Worm (Caenorhabditis elegans) whole organism, L1 larva: ENCODE results near the gene C33H5.1.

ENCODE experiments used
- C04F5.9 ChIP-seq: sonication (generic microtip); optimal IDR thresholded peaks from 2 replicates; lab custom pipeline; 2016; ENCODE audit warnings: missing genetic modification characterization, missing compliant biosample characterization
- C16A3.4 ChIP-seq: fragments of 150-350 bp; optimal IDR thresholded peaks from 2 replicates; lab custom pipeline; 2014; ENCODE audit warnings: missing biosample characterization, missing genetic modification characterization
- C34B4.2 ChIP-seq: sonication (generic microtip); optimal IDR thresholded peaks from 2 replicates; lab custom pipeline; 2017; ENCODE audit warnings: mild to moderate bottlenecking, missing genetic modification characterization, missing compliant biosample characterization
- Y116A8C.19 ChIP-seq: sonication (generic microtip); optimal IDR thresholded peaks from 2 replicates; lab custom pipeline; 2016; ENCODE audit warnings: missing compliant biosample characterization, missing genetic modification characterization, borderline replicate concordance
- aha-1 ChIP-seq: fragments of 150-350 bp; optimal IDR thresholded peaks from 2 replicates; lab custom pipeline; 2014; ENCODE audit warnings: missing biosample characterization, missing genetic modification characterization
- alr-1 ChIP-seq: fragments of 200-800 bp; sonication (Bioruptor generic); optimal IDR thresholded peaks from 2 replicates; lab custom pipeline; 2018; ENCODE audit warnings: borderline replicate concordance, mild to moderate bottlenecking, missing genetic modification characterization, missing compliant biosample characterization
- aly-2 ChIP-seq: fragments of 150-350 bp; optimal IDR thresholded peaks from 2 replicates; lab custom pipeline; 2014; ENCODE audit warnings: missing biosample characterization, missing genetic modification characterization
- ama-1 ChIP-seq: fragments of 150-350 bp; optimal IDR thresholded peaks from 2 replicates; lab custom pipeline; 2014
- blmp-1 ChIP-seq: fragments of 150-350 bp; optimal IDR thresholded peaks from 2 replicates; lab custom pipeline; 2014; ENCODE audit warnings: missing biosample characterization, missing genetic modification characterization
- ceh-63 ChIP-seq: fragments of 200-800 bp; sonication (Bioruptor generic); optimal IDR thresholded peaks from 2 replicates; lab custom pipeline; 2018; ENCODE audit warnings: mild to moderate bottlenecking, missing genetic modification characterization, missing compliant biosample characterization
- ceh-8 ChIP-seq: fragments of 200-800 bp; sonication (Bioruptor generic); optimal IDR thresholded peaks from 2 replicates; lab custom pipeline; 2018; ENCODE audit warnings: mild to moderate bottlenecking, missing genetic modification characterization, moderate library complexity, missing compliant biosample characterization
- ceh-82 ChIP-seq, 3 experiments: fragments of 150-350 bp in 1 of 3; sonication (generic microtip) in 2 of 3; optimal IDR thresholded peaks; 2 replicates each; lab custom pipeline; 2014 to 2017; ENCODE audit warnings: missing biosample characterization in 3 of 3, missing genetic modification characterization in 3 of 3
- ces-1 ChIP-seq: fragments of 150-350 bp; optimal IDR thresholded peaks from 2 replicates; lab custom pipeline; 2014; ENCODE audit warnings: missing biosample characterization, missing genetic modification reagents, missing genetic modification characterization
- dpl-1 ChIP-seq, 3 experiments: fragments of 150-350 bp in 2 of 3; sonication (generic microtip) in 1 of 3; optimal IDR thresholded peaks; 2 replicates each; lab custom pipeline; 2014 to 2017; ENCODE audit warnings: missing biosample characterization in 3 of 3, missing genetic modification characterization in 3 of 3, missing genetic modification reagents in 3 of 3
- dsc-1 ChIP-seq: sonication (generic microtip); optimal IDR thresholded peaks from 2 replicates; lab custom pipeline; 2016; ENCODE audit warnings: mild to moderate bottlenecking, missing genetic modification characterization, missing compliant biosample characterization
- efl-1 ChIP-seq, 4 experiments: fragments of 150-350 bp; optimal IDR thresholded peaks in 3 of 4; peaks in 1 of 4; 1 replicate in 1 of 4; 2 replicates in 3 of 4; lab custom pipeline; 2014; ENCODE audit warnings: missing biosample characterization in 2 of 4, missing genetic modification characterization in 2 of 4, missing genetic modification reagents in 2 of 4
- egl-13 ChIP-seq: sonication (generic microtip); optimal IDR thresholded peaks from 2 replicates; lab custom pipeline; 2016; ENCODE audit warnings: missing genotype, missing genetic modification reagents, missing genetic modification characterization, missing compliant biosample characterization
- egl-27 ChIP-seq, 2 experiments: fragments of 150-350 bp in 1 of 2; sonication (generic microtip); optimal IDR thresholded peaks; 3 replicates each; lab custom pipeline; 2017 to 2018; ENCODE audit warnings: missing biosample characterization in 2 of 2, missing genetic modification characterization in 2 of 2, missing genetic modification reagents in 2 of 2
- elt-2 ChIP-seq: sonication (generic microtip); optimal IDR thresholded peaks from 2 replicates; lab custom pipeline; 2016; ENCODE audit warnings: missing genetic modification characterization, mild to moderate bottlenecking, inconsistent platforms, missing compliant biosample characterization, missing genetic modification reagents
- fkh-10 ChIP-seq: sonication (generic microtip); optimal IDR thresholded peaks from 2 replicates; lab custom pipeline; 2017; ENCODE audit warnings: missing biosample characterization, missing genetic modification reagents, missing genetic modification characterization
- fos-1 ChIP-seq: fragments of 150-350 bp; optimal IDR thresholded peaks from 2 replicates; lab custom pipeline; 2014; ENCODE audit warnings: missing biosample characterization, missing genetic modification characterization
- grh-1 ChIP-seq: fragments of 200-800 bp; sonication (Bioruptor generic); IDR thresholded peaks from 2 replicates; pipeline ENCODE4 v1.3.6; 2022; ENCODE audit warnings: missing genetic modification reagents, missing genetic modification characterization, missing compliant biosample characterization
- hpl-2 ChIP-seq: fragments of 150-350 bp; optimal IDR thresholded peaks from 2 replicates; lab custom pipeline; 2014; ENCODE audit warnings: missing biosample characterization, missing genetic modification reagents, missing genetic modification characterization
- irx-1 ChIP-seq: sonication (generic microtip); optimal IDR thresholded peaks from 2 replicates; lab custom pipeline; 2016; ENCODE audit warnings: missing genetic modification characterization, missing compliant biosample characterization
- lin-35 ChIP-seq, 2 experiments: fragments of 150-350 bp; optimal IDR thresholded peaks; 2 replicates each; lab custom pipeline; 2014; ENCODE audit warnings: missing biosample characterization in 2 of 2, missing genetic modification characterization in 2 of 2, missing genetic modification reagents in 2 of 2
- lsy-2 ChIP-seq, 2 experiments: fragments of 150-350 bp; optimal IDR thresholded peaks; 2 replicates each; lab custom pipeline; 2014; ENCODE audit warnings: missing biosample characterization in 2 of 2, missing genetic modification characterization in 2 of 2
- mdl-1 ChIP-seq, 2 experiments: fragments of 150-350 bp; optimal IDR thresholded peaks; 2 replicates each; lab custom pipeline; 2014 to 2017; ENCODE audit warnings: missing biosample characterization in 2 of 2, missing genetic modification characterization in 2 of 2, inconsistent platforms in 1 of 2
- nhr-11 ChIP-seq: fragments of 150-350 bp; optimal IDR thresholded peaks from 2 replicates; lab custom pipeline; 2014; ENCODE audit warnings: missing biosample characterization, missing genetic modification characterization
- nhr-19 ChIP-seq: fragments of 200-800 bp; sonication (Bioruptor generic); conservative IDR thresholded peaks from 2 replicates; pipeline ENCODE4 v1.3.6; 2022; ENCODE audit warnings: missing genetic modification characterization, missing compliant biosample characterization
- nhr-20 ChIP-seq: sonication (generic microtip); optimal IDR thresholded peaks from 2 replicates; lab custom pipeline; 2016; ENCODE audit warnings: mild to moderate bottlenecking, missing genetic modification characterization, missing compliant biosample characterization
- nhr-237 ChIP-seq: fragments of 150-350 bp; optimal IDR thresholded peaks from 2 replicates; lab custom pipeline; 2014; ENCODE audit warnings: missing biosample characterization, missing genetic modification characterization
- nhr-28 ChIP-seq: fragments of 150-350 bp; optimal IDR thresholded peaks from 2 replicates; lab custom pipeline; 2014; ENCODE audit warnings: missing biosample characterization, missing genetic modification characterization
- nhr-76 ChIP-seq: sonication (generic microtip); optimal IDR thresholded peaks from 2 replicates; lab custom pipeline; 2017; ENCODE audit warnings: missing biosample characterization, missing genetic modification characterization
- nhr-84 ChIP-seq: sonication (generic microtip); optimal IDR thresholded peaks from 2 replicates; lab custom pipeline; 2017; ENCODE audit warnings: missing biosample characterization, missing genetic modification characterization
- nhr-85 ChIP-seq: sonication (generic microtip); peaks from one replicate; lab custom pipeline; 2016; ENCODE audit warnings: missing genetic modification characterization, inconsistent platforms, missing compliant biosample characterization
- nhr-90 ChIP-seq: sonication (generic microtip); optimal IDR thresholded peaks from 2 replicates; lab custom pipeline; 2016; ENCODE audit warnings: mild to moderate bottlenecking, missing genetic modification characterization, missing compliant biosample characterization; ENCODE audit not compliant: poor library complexity
- pag-3 ChIP-seq: sonication (generic microtip); optimal IDR thresholded peaks from 2 replicates; lab custom pipeline; 2017; ENCODE audit warnings: missing genetic modification characterization, mild to moderate bottlenecking, missing compliant biosample characterization, antibody characterized with exemption, borderline replicate concordance; ENCODE audit not compliant: insufficient read depth
- pax-3 ChIP-seq: fragments of 200-800 bp; sonication (Bioruptor generic); optimal IDR thresholded peaks from 2 replicates; lab custom pipeline; 2018; ENCODE audit warnings: mild to moderate bottlenecking, missing genetic modification characterization, moderate library complexity, missing compliant biosample characterization
- pqm-1 ChIP-seq: sonication (generic microtip); optimal IDR thresholded peaks from 3 replicates; lab custom pipeline; 2017; ENCODE audit warnings: missing biosample characterization, missing genetic modification characterization
- rnt-1 ChIP-seq: sonication (generic microtip); optimal IDR thresholded peaks from 2 replicates; lab custom pipeline; 2016; ENCODE audit warnings: mild to moderate bottlenecking, missing genetic modification characterization, moderate library complexity, missing compliant biosample characterization
- snu-23 ChIP-seq: sonication (generic microtip); optimal IDR thresholded peaks from 2 replicates; lab custom pipeline; 2016; ENCODE audit warnings: missing genetic modification characterization, missing compliant biosample characterization
- sptf-1 ChIP-seq: fragments of 150-350 bp; optimal IDR thresholded peaks from 2 replicates; lab custom pipeline; 2014; ENCODE audit warnings: missing biosample characterization, missing genetic modification characterization
- sup-37 ChIP-seq: fragments of 200-800 bp; sonication (Bioruptor generic); optimal IDR thresholded peaks from 2 replicates; lab custom pipeline; 2018; ENCODE audit warnings: mild to moderate bottlenecking, missing genetic modification characterization, missing compliant biosample characterization
- tlp-1 ChIP-seq: fragments of 150-350 bp; optimal IDR thresholded peaks from 2 replicates; lab custom pipeline; 2014; ENCODE audit warnings: missing biosample characterization, missing genetic modification characterization
- unc-98 ChIP-seq: fragments of 200-800 bp; sonication (Bioruptor generic); IDR thresholded peaks from 2 replicates; pipeline ENCODE4 v1.3.6; 2022; ENCODE audit warnings: missing genetic modification characterization, missing compliant biosample characterization
- vab-15 ChIP-seq: sonication (generic microtip); optimal IDR thresholded peaks from 2 replicates; lab custom pipeline; 2017; ENCODE audit warnings: missing genotype, mild to moderate bottlenecking, missing genetic modification characterization, missing compliant biosample characterization
- ztf-4 ChIP-seq: fragments of 150-350 bp; optimal IDR thresholded peaks from 2 replicates; lab custom pipeline; 2014; ENCODE audit warnings: missing biosample characterization, missing genetic modification characterization

Gene C33H5.1

ce11 chrIV:7790151-7790691 is 18.5 kb upstream of the C33H5.1 start:
- TF ChIP-seq vab-15: no peak
- TF ChIP-seq fos-1 (tag; lab: Kevin White, UChicago): no peak
- TF ChIP-seq pag-3 (tag; lab: Kevin White, UChicago): no peak
- TF ChIP-seq dpl-1 (GFP tag; optimal IDR thresholded peaks at IDR 0.05; lab: Kevin White, UChicago): no peak
- TF ChIP-seq nhr-19 (GFP tag; lab: Robert Waterston, UW): no peak
- TF ChIP-seq efl-1 (optimal IDR thresholded peaks at IDR 0.05; lab: Kevin White, UChicago): no peak
- TF ChIP-seq efl-1 (GFP tag; optimal IDR thresholded peaks at IDR 0.05 in 1 of 2; lab: Kevin White, UChicago): peak in 1 of 2 experiments; percentile 72
- no peak for TF ChIP-seq pax-3
- TF ChIP-seq, all 84 proteins: peak for 1

- TF ChIP-seq ztf-4 (tag; lab: Kevin White, UChicago) (peak; percentile 73), alr-1 (tag; lab: Kevin White, UChicago) (no peak), ceh-63 (no peak), ama-1 (lab: Kevin White, UChicago) (no peak), hpl-2 (no peak), egl-13 (tag; lab: Kevin White, UChicago) (peak; percentile 69), pqm-1 (no peak), aha-1 (tag; lab: Kevin White, UChicago) (peak; percentile 5), elt-2 (tag; lab: Kevin White, UChicago) (peak; percentile 47), fos-1 (tag; lab: Kevin White, UChicago) (peak; percentile 82), sptf-1 (tag; lab: Kevin White, UChicago) (no peak), unc-98 (GFP tag; lab: Robert Waterston, UW) (no peak), C34B4.2 (no peak), lsy-2 (tag; optimal IDR thresholded peaks at IDR 0.05; lab: Kevin White, UChicago) (peak; percentile 98 to 99), dpl-1 (GFP tag; optimal IDR thresholded peaks at IDR 0.05; lab: Kevin White, UChicago) (peak; percentile 92 to 96 (median 94)), C04F5.9 (tag; lab: Kevin White, UChicago) (peak; percentile 46), nhr-19 (GFP tag; lab: Robert Waterston, UW) (peak; percentile 79), tlp-1 (tag; lab: Kevin White, UChicago) (no peak), egl-27 (tag; optimal IDR thresholded peaks at IDR 0.05; lab: Kevin White, UChicago) (no peak), ceh-8 (GFP tag; lab: Kevin White, UChicago) (no peak), irx-1 (tag; lab: Kevin White, UChicago) (peak; percentile 37), efl-1 (optimal IDR thresholded peaks at IDR 0.05; lab: Kevin White, UChicago) (peak; percentile 91 to 95), efl-1 (GFP tag; optimal IDR thresholded peaks at IDR 0.05 in 1 of 2; lab: Kevin White, UChicago) (peak; percentile 92 to 99), nhr-84 (tag; lab: Kevin White, UChicago) (no peak), ces-1 (GFP tag; lab: Kevin White, UChicago) (no peak), rnt-1 (tag; lab: Kevin White, UChicago) (peak; percentile 81), nhr-20 (tag; lab: Kevin White, UChicago) (peak; percentile 85), mdl-1 (tag; optimal IDR thresholded peaks at IDR 0.05; lab: Kevin White, UChicago) (peak in 1 of 2 experiments; percentile 89), sup-37 (GFP tag; lab: Kevin White, UChicago) (no peak), Y116A8C.19 (no peak), nhr-90 (tag; lab: Kevin White, UChicago) (peak; percentile 50), snu-23 (peak; percentile 92), aly-2 (peak; percentile 51), C16A3.4 (peak; percentile 94), lin-35 (GFP tag; optimal IDR thresholded peaks at IDR 0.05; lab: Kevin White, UChicago) (peak; percentile 95 to 98), vab-15 (peak; percentile 90), dsc-1 (tag; lab: Kevin White, UChicago) (peak; percentile 79), ceh-82 (tag; optimal IDR thresholded peaks at IDR 0.05; lab: Kevin White, UChicago) (peak; percentile 72 to 94 (median 78)), grh-1 (GFP tag; lab: Robert Waterston, UW) (no peak), fkh-10 (peak; percentile 67), nhr-237 (peak; percentile 76), nhr-11 (tag; lab: Kevin White, UChicago) (peak; percentile 23), blmp-1 (peak; percentile 84), nhr-76 (tag; lab: Kevin White, UChicago) (no peak), nhr-28 (tag; lab: Kevin White, UChicago) (no peak), nhr-85 (tag; lab: Kevin White, UChicago) (peak; percentile 89)
Observed at ce11 chrIV:7790801-7791588, 17.7 kb upstream of the C33H5.1 start, which contains the start of gene rsp-6. TSS of gene rsp-6 (minus strand) at chrIV:7791229.
